Worm (Caenorhabditis elegans) whole organism, mixed stage, embryonic: ENCODE data around the gene C50C3.1.

ENCODE experiments used
- M03D4.4 ChIP-seq: sonication (generic microtip); optimal IDR thresholded peaks from 2 replicates; lab custom pipeline; 2017; ENCODE audit warnings: mild to moderate bottlenecking, missing genetic modification characterization, missing compliant biosample characterization
- bed-3 ChIP-seq: fragments of 200-800 bp; sonication (Bioruptor generic); optimal IDR thresholded peaks from 3 replicates; lab custom pipeline; 2018; ENCODE audit warnings: mild to moderate bottlenecking, missing genetic modification characterization, moderate library complexity, missing compliant biosample characterization
- elt-1 ChIP-seq: sonication (generic microtip); optimal IDR thresholded peaks from 2 replicates; lab custom pipeline; 2017; ENCODE audit warnings: missing genetic modification characterization, mild to moderate bottlenecking, missing compliant biosample characterization, antibody characterized with exemption, moderate library complexity, borderline replicate concordance; ENCODE audit not compliant: insufficient read depth
- elt-3 ChIP-seq: fragments of 150-350 bp; optimal IDR thresholded peaks from 2 replicates; lab custom pipeline; 2014; ENCODE audit warnings: missing biosample characterization, missing genetic modification characterization
- ham-2 ChIP-seq: fragments of 200-800 bp; sonication (Bioruptor generic); optimal IDR thresholded peaks from 2 replicates; lab custom pipeline; 2018; ENCODE audit warnings: mild to moderate bottlenecking, missing genetic modification characterization, missing compliant biosample characterization
- mls-2 ChIP-seq: sonication (generic microtip); optimal IDR thresholded peaks from 2 replicates; lab custom pipeline; 2016; ENCODE audit warnings: mild to moderate bottlenecking, missing genetic modification characterization, moderate library complexity, missing compliant biosample characterization
- nhr-237 ChIP-seq: fragments of 150-350 bp; optimal IDR thresholded peaks from 2 replicates; lab custom pipeline; 2014; ENCODE audit warnings: missing biosample characterization, missing genetic modification characterization
- nhr-76 ChIP-seq: sonication (generic microtip); optimal IDR thresholded peaks from 2 replicates; lab custom pipeline; 2017; ENCODE audit warnings: missing biosample characterization, missing genetic modification characterization
- snpc-4 ChIP-seq: fragments of 150-350 bp; optimal IDR thresholded peaks from 2 replicates; lab custom pipeline; 2014; ENCODE audit warnings: missing biosample characterization, missing genetic modification characterization
- unc-39 ChIP-seq: fragments of 150-350 bp; optimal IDR thresholded peaks from 2 replicates; lab custom pipeline; 2014; ENCODE audit warnings: missing biosample characterization, missing genetic modification characterization
- unc-62 ChIP-seq: fragments of 150-350 bp; optimal IDR thresholded peaks from 2 replicates; lab custom pipeline; 2014; ENCODE audit warnings: missing biosample characterization, missing genetic modification reagents, missing genetic modification characterization
- zip-8 ChIP-seq: fragments of 150-350 bp; optimal IDR thresholded peaks from 2 replicates; lab custom pipeline; 2014; ENCODE audit warnings: missing biosample characterization, missing genetic modification characterization
- ztf-11 ChIP-seq: fragments of 150-350 bp; optimal IDR thresholded peaks from 2 replicates; lab custom pipeline; 2014; ENCODE audit warnings: missing biosample characterization, missing genetic modification characterization

- TF ChIP-seq snpc-4 (tag; lab: Kevin White, UChicago) (no peak), unc-62 (GFP tag; lab: Kevin White, UChicago) (no peak), M03D4.4 (tag; lab: Kevin White, UChicago) (no peak), unc-39 (tag; lab: Kevin White, UChicago) (no peak), mls-2 (tag; lab: Kevin White, UChicago) (no peak), elt-3 (tag; lab: Kevin White, UChicago) (no peak), elt-1 (no peak), ztf-11 (no peak), nhr-76 (tag; lab: Kevin White, UChicago) (no peak), bed-3 (GFP tag; lab: Kevin White, UChicago) (no peak), zip-8 (tag; lab: Kevin White, UChicago) (no peak), ham-2 (GFP tag; lab: Kevin White, UChicago) (no peak), nhr-237 (tag; lab: Kevin White, UChicago) (no peak)
These were observed 12.9 kb upstream of the C50C3.1 start, which contains the start of gene C50C3.5 for ce11 chrIII:8178924-8179323.
